Fruit fly (Drosophila melanogaster): ENCODE measurements around the gene NK7.1.

DNA sequence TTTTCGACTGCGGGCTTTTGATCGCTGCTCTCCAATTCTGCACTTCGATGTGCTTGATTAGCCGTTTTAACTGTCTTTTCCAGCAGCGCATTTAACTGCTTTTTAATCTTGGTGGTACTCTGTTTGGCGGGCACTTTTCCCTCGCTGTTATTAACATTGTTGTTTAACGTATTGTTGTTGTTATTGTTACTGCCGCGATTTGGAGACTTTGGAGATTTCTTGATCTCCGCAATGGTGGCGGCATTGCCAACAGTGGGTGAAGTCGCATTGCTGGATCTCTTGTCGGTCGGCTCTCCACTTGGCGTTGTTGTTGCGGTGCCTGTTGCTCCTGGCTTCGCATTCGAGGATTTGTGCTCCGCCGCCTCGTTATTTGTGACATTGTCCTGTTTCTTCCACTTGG lies 42.1 kb downstream of the NK7.1 start:
- TF ChIP-seq Crg-1 (GFP tag; optimal IDR thresholded peaks at IDR 0.05) (no peak), cic (GFP tag; optimal IDR thresholded peaks at IDR 0.05) (no peak), kay (GFP tag; ENCODE audit: borderline replicate concordance) (no peak), CG14711 (tag; optimal IDR thresholded peaks at IDR 0.05) (no peak), CG12768 (GFP tag; optimal IDR thresholded peaks at IDR 0.05) (no peak), CG11617 (GFP tag; optimal IDR thresholded peaks at IDR 0.05) (no peak), pad (GFP tag; optimal IDR thresholded peaks at IDR 0.05) (no peak), tj (GFP tag; optimal IDR thresholded peaks at IDR 0.05) (no peak), cnc (optimal IDR thresholded peaks at IDR 0.05) (no peak), bab1 (GFP tag; optimal IDR thresholded peaks at IDR 0.05) (no peak)

All from whole organism, adult.